Worm (Caenorhabditis elegans): Measurements from ENCODE around the gene hlh-31.

hlh-31 gene

ce11 chrIV:16277902-16278301, 20.5 kb downstream of the hlh-31 start, which contains the start of gene ccch-2:
Gene ccch-2, plus strand, starts transcription at chrIV:16278202.
- no peak for TF ChIP-seq elt-2 (tag; optimal IDR thresholded peaks at IDR 0.05)
- TF ChIP-seq nhr-28 (tag; optimal IDR thresholded peaks at IDR 0.05), result no peak
- no peak for TF ChIP-seq tlp-1 (tag; optimal IDR thresholded peaks at IDR 0.05)
- no peak for TF ChIP-seq hpl-2 (GFP tag; optimal IDR thresholded peaks at IDR 0.05)
- no peak for TF ChIP-seq lin-39 (tag; optimal IDR thresholded peaks at IDR 0.05)

ce11 chrIV:16280614-16281013, 23.2 kb downstream of the hlh-31 start, which contains the start of gene clec-191:
Gene clec-191, minus strand, starts transcription at chrIV:16280714.
- no peak for TF ChIP-seq lsy-2 (tag; optimal IDR thresholded peaks at IDR 0.05)
- no peak for TF ChIP-seq F16B12.6 (tag; optimal IDR thresholded peaks at IDR 0.05)
- no peak for TF ChIP-seq grh-1 (GFP tag; IDR thresholded peaks at IDR 0.05)
- TF ChIP-seq alr-1 (tag; optimal IDR thresholded peaks at IDR 0.05; ENCODE audit: borderline replicate concordance), result no peak
- no peak for TF ChIP-seq mep-1 (tag; optimal IDR thresholded peaks at IDR 0.05)
- no peak for TF ChIP-seq jun-1 (tag; optimal IDR thresholded peaks at IDR 0.05)
- TF ChIP-seq efl-1 (optimal IDR thresholded peaks at IDR 0.05), result no peak
- no peak for TF ChIP-seq efl-1 (GFP tag; optimal IDR thresholded peaks at IDR 0.05 in 1 of 2)
- no peak for TF ChIP-seq pax-3 (tag; optimal IDR thresholded peaks at IDR 0.05)

ce11 chrIV:16290745-16291144, 33.3 kb downstream of the hlh-31 start, which contains the start of gene srz-75:
Gene srz-75, minus strand, starts transcription at chrIV:16290845.
- TF ChIP-seq nhr-76 (tag; optimal IDR thresholded peaks at IDR 0.05) (no peak), ets-5 (GFP tag; IDR thresholded peaks at IDR 0.05) (no peak), snu-23 (GFP tag; optimal IDR thresholded peaks at IDR 0.05) (no peak), sup-37 (GFP tag; optimal IDR thresholded peaks at IDR 0.05) (no peak), mep-1 (tag; optimal IDR thresholded peaks at IDR 0.05) (no peak), skn-1 (tag; optimal IDR thresholded peaks at IDR 0.05) (no peak), vab-15 (tag; optimal IDR thresholded peaks at IDR 0.05) (no peak), aly-2 (tag; optimal IDR thresholded peaks at IDR 0.05) (no peak), alr-1 (tag; optimal IDR thresholded peaks at IDR 0.05; ENCODE audit: borderline replicate concordance) (no peak), mdl-1 (tag; optimal IDR thresholded peaks at IDR 0.05) (no peak), ceh-82 (tag; optimal IDR thresholded peaks at IDR 0.05) (no peak), irx-1 (tag; optimal IDR thresholded peaks at IDR 0.05) (no peak), hlh-17 (GFP tag; optimal IDR thresholded peaks at IDR 0.05; ENCODE audit: borderline replicate concordance) (no peak), unc-30 (tag; optimal IDR thresholded peaks at IDR 0.05) (no peak), ama-1 (optimal IDR thresholded peaks at IDR 0.05) (no peak), lin-14 (GFP tag; optimal IDR thresholded peaks at IDR 0.05) (no peak), hpl-2 (GFP tag; optimal IDR thresholded peaks at IDR 0.05) (no peak), snpc-4 (tag; optimal IDR thresholded peaks at IDR 0.05) (no peak), dpl-1 (GFP tag; optimal IDR thresholded peaks at IDR 0.05) (no peak), pqm-1 (tag; optimal IDR thresholded peaks at IDR 0.05) (no peak)

ce11 chrIV:16293889-16294288, 36.5 kb downstream of the hlh-31 start:
- TF ChIP-seq elt-2 (tag; optimal IDR thresholded peaks at IDR 0.05) (peak; percentile 34), efl-1 (optimal IDR thresholded peaks at IDR 0.05) (no peak), efl-1 (GFP tag; optimal IDR thresholded peaks at IDR 0.05 in 1 of 2) (peak in 1 of 2 experiments; percentile 18), isw-1 (GFP tag; IDR thresholded peaks at IDR 0.05) (no peak)

ce11 chrIV:16298851-16299250, 41.4 kb downstream of the hlh-31 start, which contains the start of gene srz-72:
Gene srz-72, plus strand, starts transcription at chrIV:16299151.
- TF ChIP-seq lin-13 (GFP tag; optimal IDR thresholded peaks at IDR 0.05) (no peak), snpc-4 (tag; optimal IDR thresholded peaks at IDR 0.05) (no peak), grh-1 (GFP tag; IDR thresholded peaks at IDR 0.05) (no peak), sox-4 (tag; optimal IDR thresholded peaks at IDR 0.05) (no peak), blmp-1 (tag; optimal IDR thresholded peaks at IDR 0.05) (no peak), mdl-1 (tag; optimal IDR thresholded peaks at IDR 0.05) (no peak), hlh-4 (tag; optimal IDR thresholded peaks at IDR 0.05) (no peak), alr-1 (tag; optimal IDR thresholded peaks at IDR 0.05; ENCODE audit: borderline replicate concordance) (no peak), fkh-4 (tag; optimal IDR thresholded peaks at IDR 0.05; ENCODE audit: borderline replicate concordance) (no peak), efl-3 (GFP tag; optimal IDR thresholded peaks at IDR 0.05) (no peak), lsy-2 (tag; optimal IDR thresholded peaks at IDR 0.05) (no peak), F16B12.6 (tag; optimal IDR thresholded peaks at IDR 0.05) (no peak), mab-9 (GFP tag; IDR thresholded peaks at IDR 0.05) (no peak), ama-1 (optimal IDR thresholded peaks at IDR 0.05) (no peak)

All from whole organism, L1 larva.